Fruit fly (Drosophila melanogaster) whole organism, embryonic: ENCODE data around the gene Cog1.
A peak's percentile ranks its signal among the peaks of the same experiment; 100 is the strongest.

ENCODE experiments used
- Ada2b ChIP-seq: fragments of 200-800 bp; sonication (Bioruptor generic); IDR thresholded peaks from 2 replicates; pipeline ENCODE4 v1.3.6; 2022; ENCODE audit warnings: missing biosample characterization, missing genetic modification characterization
- Antp ChIP-seq: fragments of 200-800 bp; sonication (Bioruptor generic); optimal IDR thresholded peaks from 3 replicates; lab custom pipeline; 2016; ENCODE audit warnings: missing biosample characterization, missing genetic modification characterization
- Bgb ChIP-seq: fragments of 200-800 bp; sonication (Bioruptor generic); IDR thresholded peaks from 2 replicates; pipeline ENCODE4 v1.3.6; 2022; ENCODE audit warnings: missing biosample characterization, missing genetic modification characterization; ENCODE audit not compliant: partially characterized antibody
- BtbVII ChIP-seq: fragments of 200-800 bp; sonication (Bioruptor generic); optimal IDR thresholded peaks from 3 replicates; lab custom pipeline; 2017; ENCODE audit warnings: missing biosample characterization, mild to moderate bottlenecking, missing genetic modification characterization
- CG10274 ChIP-seq: fragments of 200-800 bp; sonication (Bioruptor generic); optimal IDR thresholded peaks from 3 replicates; lab custom pipeline; 2017; ENCODE audit warnings: missing biosample characterization, mild to moderate bottlenecking, missing genetic modification characterization
- CG10979 ChIP-seq: fragments of 200-800 bp; sonication (Bioruptor generic); optimal IDR thresholded peaks from 2 replicates; lab custom pipeline; 2018; ENCODE audit warnings: missing biosample characterization, mild to moderate bottlenecking, missing genetic modification characterization, moderate library complexity
- CG12659 ChIP-seq: fragments of 200-800 bp; sonication (Bioruptor generic); optimal IDR thresholded peaks from 3 replicates; lab custom pipeline; 2017; ENCODE audit warnings: mild to moderate bottlenecking, missing biosample characterization, missing genetic modification reagents, missing genetic modification characterization
- CG12769 ChIP-seq: fragments of 200-800 bp; sonication (Bioruptor generic); optimal IDR thresholded peaks from 2 replicates; lab custom pipeline; 2019; ENCODE audit warnings: missing biosample characterization, mild to moderate bottlenecking, missing genetic modification characterization, moderate library complexity
- CG13424 ChIP-seq: fragments of 200-800 bp; sonication (Bioruptor generic); optimal IDR thresholded peaks from 2 replicates; lab custom pipeline; 2019; ENCODE audit warnings: missing biosample characterization, mild to moderate bottlenecking, missing genetic modification characterization, moderate library complexity
- CG15514 ChIP-seq: fragments of 200-800 bp; sonication (Bioruptor generic); optimal IDR thresholded peaks from 3 replicates; lab custom pipeline; 2017; ENCODE audit warnings: missing biosample characterization, missing genetic modification characterization, mild to moderate bottlenecking, moderate library complexity, missing genetic modification reagents
- CG1647 ChIP-seq: fragments of 200-800 bp; sonication (Bioruptor generic); optimal IDR thresholded peaks from 3 replicates; lab custom pipeline; 2016; ENCODE audit warnings: missing biosample characterization, missing genetic modification characterization
- CG17361 ChIP-seq: fragments of 200-800 bp; sonication (Bioruptor generic); IDR thresholded peaks from 3 replicates; pipeline ENCODE4 v1.3.6; 2022; ENCODE audit warnings: missing biosample characterization, missing genetic modification characterization
- CG2678 ChIP-seq: fragments of 200-800 bp; sonication (Bioruptor generic); optimal IDR thresholded peaks from 3 replicates; lab custom pipeline; 2019; ENCODE audit warnings: missing biosample characterization, mild to moderate bottlenecking, missing genetic modification characterization, moderate library complexity
- CG30403 ChIP-seq: fragments of 200-800 bp; sonication (Bioruptor generic); optimal IDR thresholded peaks from 3 replicates; lab custom pipeline; 2016; ENCODE audit warnings: missing biosample characterization, missing genetic modification characterization
- CG31224 ChIP-seq: fragments of 200-800 bp; sonication (Bioruptor generic); IDR thresholded peaks from 2 replicates; pipeline ENCODE4 v1.3.6; 2022; ENCODE audit warnings: missing biosample characterization, missing genetic modification characterization
- CG31365 ChIP-seq: fragments of 200-800 bp; sonication (Bioruptor generic); optimal IDR thresholded peaks from 2 replicates; lab custom pipeline; 2018; ENCODE audit warnings: missing biosample characterization, mild to moderate bottlenecking, missing genetic modification characterization
- CG3163 ChIP-seq: fragments of 200-800 bp; sonication (Bioruptor generic); optimal IDR thresholded peaks from 3 replicates; lab custom pipeline; 2016; ENCODE audit warnings: missing biosample characterization, missing genetic modification characterization
- CG43689 ChIP-seq: fragments of 200-800 bp; sonication (Bioruptor generic); IDR thresholded peaks from 2 replicates; pipeline ENCODE4 v1.3.6; 2022; ENCODE audit warnings: missing biosample characterization, missing genetic modification characterization
- CG4617 ChIP-seq: fragments of 200-800 bp; sonication (Bioruptor generic); optimal IDR thresholded peaks from 3 replicates; lab custom pipeline; 2016; ENCODE audit warnings: missing biosample characterization, missing genetic modification characterization, borderline replicate concordance
- CG5245 ChIP-seq: fragments of 200-800 bp; sonication (Bioruptor generic); optimal IDR thresholded peaks from 3 replicates; lab custom pipeline; 2016; ENCODE audit warnings: missing biosample characterization, missing genetic modification characterization
- CG7987 ChIP-seq: fragments of 200-800 bp; sonication (Bioruptor generic); optimal IDR thresholded peaks from 2 replicates; lab custom pipeline; 2018; ENCODE audit warnings: missing biosample characterization, mild to moderate bottlenecking, missing genetic modification characterization, moderate library complexity
- Chrac-16 ChIP-seq: fragments of 200-800 bp; sonication (Bioruptor generic); optimal IDR thresholded peaks from 3 replicates; lab custom pipeline; 2016; ENCODE audit warnings: missing biosample characterization, missing genetic modification characterization
- CoRest ChIP-seq: fragments of 200-800 bp; sonication (Bioruptor generic); optimal IDR thresholded peaks from 3 replicates; lab custom pipeline; 2018; ENCODE audit warnings: missing biosample characterization, mild to moderate bottlenecking, missing genetic modification characterization, moderate library complexity
- Deaf1 ChIP-seq: fragments of 200-800 bp; optimal IDR thresholded peaks from 3 replicates; lab custom pipeline; 2019; ENCODE audit warnings: missing biosample characterization, mild to moderate bottlenecking, missing genetic modification characterization, moderate library complexity
- E2f2 ChIP-seq: fragments of 200-800 bp; sonication (Bioruptor generic); IDR thresholded peaks from 2 replicates; pipeline ENCODE4 v1.3.6; 2022; ENCODE audit warnings: missing biosample characterization, missing genetic modification characterization
- Gsc ChIP-seq: fragments of 200-800 bp; sonication (Bioruptor generic); IDR thresholded peaks from 2 replicates; pipeline ENCODE4 v1.3.6; 2022; ENCODE audit warnings: missing biosample characterization, missing genetic modification characterization
- Hey ChIP-seq: fragments of 200-800 bp; sonication (Bioruptor generic); optimal IDR thresholded peaks from 3 replicates; lab custom pipeline; 2018; ENCODE audit warnings: missing biosample characterization, mild to moderate bottlenecking, missing genetic modification characterization
- Jarid2 ChIP-seq: fragments of 200-800 bp; sonication (Bioruptor generic); optimal IDR thresholded peaks from 3 replicates; lab custom pipeline; 2017; ENCODE audit warnings: mild to moderate bottlenecking, missing biosample characterization, missing genetic modification reagents, missing genetic modification characterization
- Optix ChIP-seq: fragments of 200-800 bp; sonication (Bioruptor generic); IDR thresholded peaks from 3 replicates; pipeline ENCODE4 v1.3.6; 2022; ENCODE audit warnings: missing biosample characterization, missing genetic modification characterization
- Poxn ChIP-seq: fragments of 200-800 bp; sonication (Bioruptor generic); IDR thresholded peaks from 2 replicates; pipeline ENCODE4 v1.3.6; 2022; ENCODE audit warnings: missing biosample characterization, missing genetic modification characterization
- Sox100B ChIP-seq: fragments of 200-800 bp; sonication (Bioruptor generic); optimal IDR thresholded peaks from 3 replicates; lab custom pipeline; 2018; ENCODE audit warnings: missing biosample characterization, mild to moderate bottlenecking, missing genetic modification characterization
- Stat92E ChIP-seq, 3 experiments: fragments of >200 bp in 2 of 3; fragments of 200-800 bp in 1 of 3; sonication (Bioruptor generic) in 1 of 3; optimal IDR thresholded peaks; 2 replicates each; lab custom pipeline; 2017 to 2019; ENCODE audit warnings: missing biosample characterization in 3 of 3, missing genetic modification characterization in 3 of 3, mild to moderate bottlenecking in 1 of 3, moderate library complexity in 1 of 3
- Xbp1 ChIP-seq: fragments of 200-800 bp; sonication (Bioruptor generic); optimal IDR thresholded peaks from 3 replicates; lab custom pipeline; 2016; ENCODE audit warnings: missing biosample characterization, mild to moderate bottlenecking, missing genetic modification characterization
- chm ChIP-seq: fragments of 200-800 bp; sonication (Bioruptor generic); IDR thresholded peaks from 2 replicates; pipeline ENCODE4 v1.3.6; 2022; ENCODE audit warnings: missing biosample characterization, missing genetic modification characterization
- dati ChIP-seq: fragments of 200-800 bp; sonication (Bioruptor generic); IDR thresholded peaks from 2 replicates; pipeline ENCODE4 v1.3.6; 2022; ENCODE audit warnings: missing biosample characterization, missing genetic modification characterization
- ewg ChIP-seq: fragments of 200-800 bp; sonication (Bioruptor generic); optimal IDR thresholded peaks from 3 replicates; lab custom pipeline; 2017; ENCODE audit warnings: mild to moderate bottlenecking, missing biosample characterization, missing genetic modification reagents, missing genetic modification characterization
- grn ChIP-seq: fragments of 200-800 bp; sonication (Bioruptor generic); optimal IDR thresholded peaks from 3 replicates; lab custom pipeline; 2017; ENCODE audit warnings: missing biosample characterization, missing genetic modification characterization
- hbn ChIP-seq: fragments of 200-800 bp; sonication (Bioruptor generic); IDR thresholded peaks from 2 replicates; pipeline ENCODE4 v1.3.6; 2022; ENCODE audit warnings: missing biosample characterization, missing genetic modification characterization; ENCODE audit not compliant: partially characterized antibody
- her ChIP-seq: fragments of 200-800 bp; sonication (Bioruptor generic); optimal IDR thresholded peaks from 2 replicates; lab custom pipeline; 2016; ENCODE audit warnings: missing biosample characterization, missing genetic modification characterization
- kni ChIP-seq: fragments of 200-800 bp; sonication (Bioruptor generic); optimal IDR thresholded peaks from 3 replicates; lab custom pipeline; 2017; ENCODE audit warnings: mild to moderate bottlenecking, missing biosample characterization, missing genetic modification reagents, missing genetic modification characterization
- odd ChIP-seq: fragments of 200-800 bp; sonication (Bioruptor generic); optimal IDR thresholded peaks from 2 replicates; lab custom pipeline; 2017; ENCODE audit warnings: missing biosample characterization, mild to moderate bottlenecking, missing genetic modification characterization
- prd ChIP-seq, 3 experiments: fragments of >200 bp in 2 of 3; fragments of 200-800 bp in 1 of 3; sonication (Bioruptor generic) in 1 of 3; optimal IDR thresholded peaks in 2 of 3; IDR thresholded peaks in 1 of 3; 2 replicates in 2 of 3; 3 replicates in 1 of 3; pipeline versions ENCODE4 v1.3.6 to Lab custom; 2017 to 2022; ENCODE audit warnings: missing biosample characterization in 1 of 3, missing genetic modification characterization in 1 of 3
- rib ChIP-seq: fragments of 200-800 bp; sonication (Bioruptor generic); IDR thresholded peaks from 2 replicates; pipeline ENCODE4 v1.3.6; 2022; ENCODE audit warnings: missing biosample characterization, missing genetic modification characterization
- scrt ChIP-seq: fragments of 200-800 bp; sonication (Bioruptor generic); optimal IDR thresholded peaks from 2 replicates; lab custom pipeline; 2018; ENCODE audit warnings: missing biosample characterization, mild to moderate bottlenecking, missing genetic modification characterization, moderate library complexity
- sr ChIP-seq: fragments of 200-800 bp; sonication (Bioruptor generic); IDR thresholded peaks from 3 replicates; pipeline ENCODE4 v1.3.6; 2022; ENCODE audit warnings: missing biosample characterization, missing genetic modification characterization
- sug ChIP-seq: fragments of 200-800 bp; optimal IDR thresholded peaks from 2 replicates; lab custom pipeline; 2019; ENCODE audit warnings: missing biosample characterization, mild to moderate bottlenecking, missing genetic modification characterization, moderate library complexity
- tna ChIP-seq: fragments of 200-800 bp; sonication (Bioruptor generic); IDR thresholded peaks from 2 replicates; pipeline ENCODE4 v1.3.6; 2022; ENCODE audit warnings: missing biosample characterization, missing genetic modification characterization; ENCODE audit not compliant: partially characterized antibody
- tx ChIP-seq: fragments of 200-800 bp; sonication (Bioruptor generic); optimal IDR thresholded peaks from 2 replicates; lab custom pipeline; 2016; ENCODE audit warnings: missing biosample characterization, missing genetic modification characterization
- wdn ChIP-seq: fragments of 200-800 bp; sonication (Bioruptor generic); IDR thresholded peaks from 2 replicates; pipeline ENCODE4 v1.3.6; 2022; ENCODE audit warnings: missing biosample characterization, missing genetic modification characterization
- zen2 ChIP-seq: fragments of 200-800 bp; sonication (Bioruptor generic); IDR thresholded peaks from 3 replicates; pipeline ENCODE4 v1.3.6; 2022; ENCODE audit warnings: missing biosample characterization, missing genetic modification characterization; ENCODE audit not compliant: partially characterized antibody

The Cog1 gene

dm6 chr3R:12222093-12222492, 2.6 kb upstream of the Cog1 start, which contains the start of gene Rsbp15 (continued):
- no peak for TF ChIP-seq rib (GFP tag; lab: Robert Waterston, UW)
- no peak for TF ChIP-seq Poxn
- TF ChIP-seq odd (GFP tag; lab: Kevin White, UChicago), result no peak
- no peak for TF ChIP-seq CG31365 (tag; lab: Kevin White, UChicago)
- 0 out of 2 replicates have a peak, but pooled peaks have one; percentile 13 for TF ChIP-seq chm (GFP tag; lab: Robert Waterston, UW)
- peak; percentile 4 for TF ChIP-seq Xbp1 (GFP tag; lab: Kevin White, UChicago)
- TF ChIP-seq Sox100B (GFP tag; lab: Kevin White, UChicago), result no peak
- TF ChIP-seq CG1647 (GFP tag; lab: Kevin White, UChicago), result no peak
- TF ChIP-seq CG10979 (tag; lab: Kevin White, UChicago), result no peak
- no peak for TF ChIP-seq CG10274
- no peak for TF ChIP-seq Jarid2 (GFP tag; lab: Kevin White, UChicago)
- TF ChIP-seq Chrac-16 (GFP tag; lab: Kevin White, UChicago), result no peak
- TF ChIP-seq Ada2b (GFP tag; lab: Robert Waterston, UW), result no peak
- no peak for TF ChIP-seq scrt
- TF ChIP-seq her (GFP tag; lab: Kevin White, UChicago), result no peak
- no peak for TF ChIP-seq CG30403 (GFP tag; lab: Kevin White, UChicago)
- TF ChIP-seq E2f2 (GFP tag; lab: Robert Waterston, UW), result peak; percentile 39; the same call in 1 of the 2 replicates
- no peak for TF ChIP-seq zen2
- no peak for TF ChIP-seq wdn (GFP tag; lab: Robert Waterston, UW)
- TF ChIP-seq Gsc (GFP tag; lab: Robert Waterston, UW), result no peak
- no peak for TF ChIP-seq hbn (GFP tag; lab: Robert Waterston, UW)
- TF ChIP-seq prd (optimal IDR thresholded peaks at IDR 0.05; lab: Kevin White, UChicago), result peak in 1 of 2 experiments; percentile 87
- no peak for TF ChIP-seq prd (GFP tag; IDR thresholded peaks at IDR 0.05; lab: Robert Waterston, UW)
- no peak for TF ChIP-seq CG5245 (GFP tag; lab: Kevin White, UChicago)
- no peak for TF ChIP-seq Stat92E (GFP tag; optimal IDR thresholded peaks at IDR 0.05; lab: Kevin White, UChicago)
- TF ChIP-seq Hey (tag; lab: Kevin White, UChicago), result no peak
- TF ChIP-seq CG7987 (GFP tag; lab: Kevin White, UChicago), result no peak
- TF ChIP-seq CG43689 (GFP tag; lab: Robert Waterston, UW), result no peak
- TF ChIP-seq CG3163 (GFP tag; lab: Kevin White, UChicago), result no peak
- no peak for TF ChIP-seq sr
- no peak for TF ChIP-seq dati (GFP tag; lab: Robert Waterston, UW)
- no peak for TF ChIP-seq CG4617 (GFP tag; lab: Kevin White, UChicago)
- TF ChIP-seq CG31224, result no peak
- TF ChIP-seq CoRest (tag; lab: Kevin White, UChicago), result no peak
- no peak for TF ChIP-seq CG15514 (GFP tag; lab: Kevin White, UChicago)
- TF ChIP-seq grn, result no peak
- TF ChIP-seq Optix (GFP tag; lab: Robert Waterston, UW), result no peak
- no peak for TF ChIP-seq CG12769 (tag; lab: Kevin White, UChicago)
- no peak for TF ChIP-seq kni (GFP tag; lab: Kevin White, UChicago)
- TF ChIP-seq CG17361, result no peak
- no peak for TF ChIP-seq CG13424 (tag; lab: Kevin White, UChicago)
- peak; percentile 72 for TF ChIP-seq Bgb
- no peak for TF ChIP-seq tx
- no peak for TF ChIP-seq Antp (GFP tag; lab: Kevin White, UChicago)
- TF ChIP-seq sug, result no peak
- no peak for TF ChIP-seq BtbVII (GFP tag; lab: Kevin White, UChicago)
- TF ChIP-seq Deaf1, result no peak
- TF ChIP-seq CG2678 (tag; lab: Kevin White, UChicago), result no peak
- TF ChIP-seq CG12659 (GFP tag; lab: Kevin White, UChicago), result no peak
- TF ChIP-seq tna (GFP tag; lab: Robert Waterston, UW), result no peak
- no peak for TF ChIP-seq ewg (GFP tag; lab: Kevin White, UChicago)
